Worm (Caenorhabditis elegans) whole organism, young adult: ENCODE data around the gene F13H10.8.
A peak's percentile ranks its signal among the peaks of the same experiment; 100 is the strongest.

Experiments
- B0336.3 ChIP-seq: fragments of 200-800 bp; sonication (Bioruptor generic); IDR thresholded peaks from 2 replicates; pipeline ENCODE4 v1.3.6; 2022; ENCODE audit warnings: missing genetic modification characterization, missing compliant biosample characterization
- K12H6.12 ChIP-seq: fragments of 200-800 bp; sonication (Bioruptor generic); optimal IDR thresholded peaks from 2 replicates; lab custom pipeline; 2018; ENCODE audit warnings: mild to moderate bottlenecking, missing genetic modification characterization, missing compliant biosample characterization
- T07F8.4 ChIP-seq: sonication (generic microtip); optimal IDR thresholded peaks from 2 replicates; lab custom pipeline; 2016; ENCODE audit warnings: mild to moderate bottlenecking, missing genetic modification characterization, moderate library complexity, missing compliant biosample characterization
- Y53G8AR.9 ChIP-seq: fragments of 200-800 bp; sonication (Bioruptor generic); conservative IDR thresholded peaks from 2 replicates; pipeline ENCODE4 v1.3.6; 2022; ENCODE audit warnings: missing genetic modification reagents, missing genetic modification characterization, missing compliant biosample characterization
- Y56A3A.18 ChIP-seq: fragments of 200-800 bp; sonication (Bioruptor generic); IDR thresholded peaks from 2 replicates; pipeline ENCODE4 v1.3.6; 2022; ENCODE audit warnings: missing genetic modification reagents, missing genetic modification characterization, missing compliant biosample characterization
- Y79H2A.3 ChIP-seq: fragments of 200-800 bp; sonication (Bioruptor generic); conservative IDR thresholded peaks from 2 replicates; pipeline ENCODE4 v1.3.6; 2022; ENCODE audit warnings: missing genetic modification reagents, missing genetic modification characterization, missing compliant biosample characterization
- ZK185.1 ChIP-seq: sonication (generic microtip); optimal IDR thresholded peaks from 2 replicates; lab custom pipeline; 2016; ENCODE audit warnings: mild to moderate bottlenecking, missing genetic modification characterization, missing compliant biosample characterization; ENCODE audit not compliant: poor library complexity, severe bottlenecking
- akir-1 ChIP-seq: fragments of 200-800 bp; sonication (Bioruptor generic); optimal IDR thresholded peaks from 2 replicates; lab custom pipeline; 2018; ENCODE audit warnings: mild to moderate bottlenecking, missing genetic modification characterization, moderate library complexity, missing compliant biosample characterization
- ama-1 ChIP-seq, 3 experiments: fragments of 150-350 bp in 1 of 3; sonication (generic microtip) in 2 of 3; optimal IDR thresholded peaks; 2 replicates each; lab custom pipeline; 2014 to 2018; ENCODE audit warnings: missing biosample characterization in 2 of 3, missing genetic modification characterization in 2 of 3, missing genetic modification reagents in 2 of 3
- athp-1 ChIP-seq: sonication (generic microtip); optimal IDR thresholded peaks from 2 replicates; lab custom pipeline; 2017; ENCODE audit warnings: mild to moderate bottlenecking, missing genetic modification characterization, missing compliant biosample characterization
- attf-3 ChIP-seq: fragments of 200-800 bp; sonication (Bioruptor generic); conservative IDR thresholded peaks from 2 replicates; pipeline ENCODE4 v1.3.6; 2022; ENCODE audit warnings: missing genetic modification reagents, missing genetic modification characterization, missing compliant biosample characterization
- ceh-27 ChIP-seq: fragments of 200-800 bp; sonication (Bioruptor generic); optimal IDR thresholded peaks from 2 replicates; lab custom pipeline; 2018; ENCODE audit warnings: mild to moderate bottlenecking, missing genetic modification characterization, moderate library complexity, missing compliant biosample characterization
- dox-1 ChIP-seq: fragments of 200-800 bp; sonication (Bioruptor generic); IDR thresholded peaks from 2 replicates; pipeline ENCODE4 v1.3.6; 2022; ENCODE audit warnings: missing genetic modification reagents, missing genetic modification characterization, missing compliant biosample characterization
- dpl-1 ChIP-seq: fragments of 150-350 bp; optimal IDR thresholded peaks from 2 replicates; lab custom pipeline; 2014; ENCODE audit warnings: missing biosample characterization, missing genetic modification reagents, missing genetic modification characterization
- efl-1 ChIP-seq: fragments of 150-350 bp; optimal IDR thresholded peaks from 2 replicates; lab custom pipeline; 2014; ENCODE audit warnings: missing biosample characterization, missing genetic modification reagents, missing genetic modification characterization
- egrh-3 ChIP-seq: fragments of 200-800 bp; sonication (Bioruptor generic); IDR thresholded peaks from 2 replicates; pipeline ENCODE4 v1.3.6; 2022; ENCODE audit warnings: missing genetic modification reagents, missing genetic modification characterization, missing compliant biosample characterization
- ets-4 ChIP-seq: fragments of 200-800 bp; sonication (Bioruptor generic); optimal IDR thresholded peaks from 2 replicates; lab custom pipeline; 2018; ENCODE audit warnings: mild to moderate bottlenecking, missing genetic modification characterization, missing compliant biosample characterization
- fkh-3 ChIP-seq: sonication (generic microtip); optimal IDR thresholded peaks from 2 replicates; lab custom pipeline; 2016; ENCODE audit warnings: mild to moderate bottlenecking, missing genetic modification characterization, missing compliant biosample characterization
- him-1 ChIP-seq: sonication (generic microtip); optimal IDR thresholded peaks from 2 replicates; lab custom pipeline; 2016; ENCODE audit warnings: missing genotype, missing genetic modification reagents, missing genetic modification characterization, missing compliant biosample characterization
- hlh-12 ChIP-seq: sonication (generic microtip); optimal IDR thresholded peaks from 2 replicates; lab custom pipeline; 2016; ENCODE audit warnings: missing genetic modification characterization, missing compliant biosample characterization
- hmg-1.2 ChIP-seq: fragments of 200-800 bp; sonication (Bioruptor generic); IDR thresholded peaks from 2 replicates; pipeline ENCODE4 v1.3.6; 2022; ENCODE audit warnings: missing genetic modification reagents, missing genetic modification characterization, missing compliant biosample characterization
- hsf-1 ChIP-seq: fragments of 200-800 bp; sonication (Bioruptor generic); IDR thresholded peaks from 2 replicates; pipeline ENCODE4 v1.3.6; 2022; ENCODE audit warnings: missing genetic modification reagents, missing genetic modification characterization, missing compliant biosample characterization
- let-526 ChIP-seq: fragments of 200-800 bp; sonication (Bioruptor generic); IDR thresholded peaks from 2 replicates; pipeline ENCODE4 v1.3.6; 2022; ENCODE audit warnings: missing genetic modification reagents, missing genetic modification characterization, missing compliant biosample characterization
- let-607 ChIP-seq, 2 experiments: fragments of 200-800 bp in 1 of 2; sonication (Bioruptor generic) in 1 of 2; sonication (generic microtip) in 1 of 2; optimal IDR thresholded peaks; 2 replicates each; lab custom pipeline; 2016 to 2018; ENCODE audit warnings: mild to moderate bottlenecking in 2 of 2, missing compliant biosample characterization in 2 of 2, missing genetic modification characterization in 2 of 2, moderate library complexity in 2 of 2, missing genotype in 1 of 2
- lin-40 ChIP-seq: sonication (generic microtip); optimal IDR thresholded peaks from 2 replicates; lab custom pipeline; 2016; ENCODE audit warnings: missing genetic modification characterization, mild to moderate bottlenecking, missing compliant biosample characterization, missing genotype, missing genetic modification reagents
- lin-54 ChIP-seq: fragments of 200-800 bp; sonication (Bioruptor generic); optimal IDR thresholded peaks from 2 replicates; lab custom pipeline; 2018; ENCODE audit warnings: mild to moderate bottlenecking, missing genetic modification characterization, missing compliant biosample characterization
- madf-10 ChIP-seq: sonication (generic microtip); optimal IDR thresholded peaks from 2 replicates; lab custom pipeline; 2016; ENCODE audit warnings: mild to moderate bottlenecking, missing genetic modification characterization, missing compliant biosample characterization
- madf-3 ChIP-seq: fragments of 200-800 bp; sonication (Bioruptor generic); IDR thresholded peaks from 2 replicates; pipeline ENCODE4 v1.3.6; 2022; ENCODE audit warnings: missing genetic modification reagents, missing genetic modification characterization, missing compliant biosample characterization
- madf-6 ChIP-seq: fragments of 200-800 bp; sonication (Bioruptor generic); IDR thresholded peaks from 2 replicates; pipeline ENCODE4 v1.3.6; 2022; ENCODE audit warnings: missing genetic modification reagents, missing genetic modification characterization, missing compliant biosample characterization
- mcd-1 ChIP-seq: fragments of 200-800 bp; sonication (Bioruptor generic); IDR thresholded peaks from 2 replicates; pipeline ENCODE4 v1.3.6; 2022; ENCODE audit warnings: missing genetic modification reagents, missing genetic modification characterization, missing compliant biosample characterization
- mes-4 ChIP-seq: sonication (generic microtip); optimal IDR thresholded peaks from 2 replicates; lab custom pipeline; 2016; ENCODE audit warnings: missing genotype, missing genetic modification characterization, missing compliant biosample characterization
- nfyb-1 ChIP-seq: fragments of 200-800 bp; sonication (Bioruptor generic); IDR thresholded peaks from 2 replicates; pipeline ENCODE4 v1.3.6; 2022; ENCODE audit warnings: missing genetic modification reagents, missing genetic modification characterization, missing compliant biosample characterization
- nhr-120 ChIP-seq: fragments of 200-800 bp; sonication (Bioruptor generic); IDR thresholded peaks from 2 replicates; pipeline ENCODE4 v1.3.6; 2022; ENCODE audit warnings: missing genetic modification characterization, missing compliant biosample characterization
- nhr-80 ChIP-seq: sonication (generic microtip); optimal IDR thresholded peaks from 2 replicates; lab custom pipeline; 2016; ENCODE audit warnings: missing genetic modification characterization, missing compliant biosample characterization
- rpc-1 ChIP-seq, 2 experiments: fragments of 150-350 bp in 1 of 2; sonication (generic microtip) in 1 of 2; optimal IDR thresholded peaks; 2 replicates each; lab custom pipeline; 2014 to 2018; ENCODE audit warnings: missing biosample characterization in 1 of 2, missing genetic modification characterization in 1 of 2, missing genetic modification reagents in 1 of 2, missing genotype in 1 of 2
- snpc-1.1 ChIP-seq: sonication (generic microtip); optimal IDR thresholded peaks from 2 replicates; lab custom pipeline; 2017; ENCODE audit warnings: missing genetic modification characterization, mild to moderate bottlenecking, missing compliant biosample characterization, antibody characterized with exemption, moderate library complexity, missing genotype, missing genetic modification reagents; ENCODE audit not compliant: insufficient read depth
- snpc-4 ChIP-seq, 5 experiments: fragments of 150-350 bp in 1 of 5; sonication (generic microtip) in 4 of 5; optimal IDR thresholded peaks; 2 replicates each; lab custom pipeline; 2014 to 2018; ENCODE audit warnings: missing genetic modification characterization in 5 of 5, missing biosample characterization in 3 of 5, antibody characterized with exemption in 2 of 5, mild to moderate bottlenecking in 2 of 5, missing compliant biosample characterization in 2 of 5, missing genotype in 2 of 5, moderate library complexity in 2 of 5, missing genetic modification reagents in 1 of 5
- tbp1 ChIP-seq: fragments of 200-800 bp; sonication (Bioruptor generic); optimal IDR thresholded peaks from 2 replicates; lab custom pipeline; 2018; ENCODE audit warnings: mild to moderate bottlenecking, missing genetic modification characterization, missing compliant biosample characterization
- tlf-1 ChIP-seq: fragments of 200-800 bp; sonication (Bioruptor generic); optimal IDR thresholded peaks from 2 replicates; lab custom pipeline; 2018; ENCODE audit warnings: mild to moderate bottlenecking, missing genetic modification characterization, missing compliant biosample characterization
- unc-62 ChIP-seq: fragments of 150-350 bp; optimal IDR thresholded peaks from 2 replicates; lab custom pipeline; 2014; ENCODE audit warnings: missing biosample characterization, missing genetic modification reagents, missing genetic modification characterization
- zfh-2 ChIP-seq: fragments of 200-800 bp; sonication (Bioruptor generic); conservative IDR thresholded peaks from 2 replicates; pipeline ENCODE4 v1.3.6; 2022; ENCODE audit warnings: missing genetic modification reagents, missing genetic modification characterization, missing compliant biosample characterization
- ztf-22 ChIP-seq: fragments of 200-800 bp; sonication (Bioruptor generic); optimal IDR thresholded peaks from 2 replicates; lab custom pipeline; 2018; ENCODE audit warnings: mild to moderate bottlenecking, missing genetic modification characterization, moderate library complexity, missing compliant biosample characterization
- ztf-25 ChIP-seq: fragments of 200-800 bp; sonication (Bioruptor generic); IDR thresholded peaks from 2 replicates; pipeline ENCODE4 v1.3.6; 2022; ENCODE audit warnings: missing genetic modification reagents, missing genetic modification characterization, missing compliant biosample characterization

F13H10.8 gene

ce11 chrIV:11025941-11026340 is 5.6 kb downstream of the F13H10.8 start (continued):
- TF ChIP-seq ceh-27, result peak; percentile 85
- peak; percentile 80 for TF ChIP-seq madf-6 (GFP tag; lab: Robert Waterston, UW)
- TF ChIP-seq ztf-25 (GFP tag; lab: Robert Waterston, UW), result peak; percentile 96
- peak; percentile 80 for TF ChIP-seq rpc-1 (optimal IDR thresholded peaks at IDR 0.05; lab: Kevin White, UChicago)
- peak; percentile 99 for TF ChIP-seq rpc-1 (tag; optimal IDR thresholded peaks at IDR 0.05; lab: Kevin White, UChicago)
- TF ChIP-seq dpl-1 (GFP tag; lab: Kevin White, UChicago), result no peak
- TF ChIP-seq mes-4, result peak; percentile 92
- peak; percentile 53 for TF ChIP-seq egrh-3 (GFP tag; lab: Robert Waterston, UW)
- no peak; the same call in 1 of the 2 replicates for TF ChIP-seq zfh-2 (GFP tag; lab: Robert Waterston, UW)
- peak; percentile 60 for TF ChIP-seq akir-1
- TF ChIP-seq madf-3 (GFP tag; lab: Robert Waterston, UW), result peak; percentile 87
- peak; percentile 68 for TF ChIP-seq attf-3 (GFP tag; lab: Robert Waterston, UW)
- TF ChIP-seq efl-1, result peak; percentile 18
- no peak for TF ChIP-seq nhr-120 (GFP tag; lab: Robert Waterston, UW)
- peak; percentile 53 for TF ChIP-seq snpc-1.1 (tag; lab: Kevin White, UChicago)
- peak; percentile 90 for TF ChIP-seq B0336.3 (GFP tag; lab: Robert Waterston, UW)
- TF ChIP-seq Y79H2A.3 (GFP tag; lab: Robert Waterston, UW), result peak; percentile 79; the same call in 1 of the 2 replicates
- peak; percentile 96 for TF ChIP-seq fkh-3 (tag; lab: Kevin White, UChicago)
- peak; percentile 73 for TF ChIP-seq madf-10 (tag; lab: Kevin White, UChicago)
- peak; percentile 55 for TF ChIP-seq ama-1 (optimal IDR thresholded peaks at IDR 0.05; lab: Kevin White, UChicago)
- TF ChIP-seq ama-1 (GFP tag; optimal IDR thresholded peaks at IDR 0.05; lab: Kevin White, UChicago), result peak; percentile 41 to 76
- peak; percentile 82 for TF ChIP-seq him-1
- TF ChIP-seq lin-54 (GFP tag; lab: Kevin White, UChicago), result peak; percentile 77
- TF ChIP-seq athp-1 (tag; lab: Kevin White, UChicago), result peak; percentile 93
- peak; percentile 68 for TF ChIP-seq ztf-22 (GFP tag; lab: Kevin White, UChicago)
- no peak for TF ChIP-seq unc-62 (GFP tag; lab: Kevin White, UChicago)
- peak; percentile 70 for TF ChIP-seq tlf-1
- TF ChIP-seq snpc-4 (GFP tag; optimal IDR thresholded peaks at IDR 0.05; lab: Kevin White, UChicago), result peak; percentile 68
- TF ChIP-seq snpc-4 (tag; optimal IDR thresholded peaks at IDR 0.05; lab: Kevin White, UChicago), result peak in 3 of 4 experiments; percentile 63 to 76 (median 74)
- TF ChIP-seq mcd-1 (GFP tag; lab: Robert Waterston, UW), result peak; percentile 71
- TF ChIP-seq hlh-12 (tag; lab: Kevin White, UChicago), result peak; percentile 81
- peak; percentile 85 for TF ChIP-seq let-526 (GFP tag; lab: Robert Waterston, UW)
- TF ChIP-seq ZK185.1 (tag; lab: Kevin White, UChicago), result peak; percentile 88

- TF ChIP-seq madf-3 (GFP tag; lab: Robert Waterston, UW) (0 out of 2 replicates have a peak, but pooled peaks have one; percentile 6), hsf-1 (GFP tag; lab: Robert Waterston, UW) (peak; percentile 13; the same call in 1 of the 2 replicates), ceh-27 (peak; percentile 17), nfyb-1 (peak; percentile 74), ets-4 (GFP tag; lab: Kevin White, UChicago) (peak; percentile 29), hmg-1.2 (GFP tag; lab: Robert Waterston, UW) (0 out of 2 replicates have a peak, but pooled peaks have one; percentile 5), nhr-120 (GFP tag; lab: Robert Waterston, UW) (no peak), ztf-22 (GFP tag; lab: Kevin White, UChicago) (no peak)
Observed at ce11 chrIV:11026648-11027047, 6.3 kb downstream of the F13H10.8 start.

- peak; percentile 65 for TF ChIP-seq lin-40 (tag; lab: Kevin White, UChicago)
- TF ChIP-seq hsf-1 (GFP tag; lab: Robert Waterston, UW), result peak; percentile 90
- peak; percentile 49 for TF ChIP-seq tbp1 (GFP tag; lab: Kevin White, UChicago)
- TF ChIP-seq let-526 (GFP tag; lab: Robert Waterston, UW), result peak; percentile 53; the same call in 1 of the 2 replicates
- peak; percentile 46; the same call in 1 of the 2 replicates for TF ChIP-seq mcd-1 (GFP tag; lab: Robert Waterston, UW)
- TF ChIP-seq nfyb-1, result peak; percentile 58; the same call in 1 of the 2 replicates
- TF ChIP-seq let-607 (tag; optimal IDR thresholded peaks at IDR 0.05; lab: Kevin White, UChicago), result peak; percentile 96 to 98
- peak; percentile 88 for TF ChIP-seq nhr-80 (tag; lab: Kevin White, UChicago)
- peak; percentile 68 for TF ChIP-seq K12H6.12 (tag; lab: Kevin White, UChicago)
- peak; percentile 49; the same call in 1 of the 2 replicates for TF ChIP-seq dox-1
- no peak for TF ChIP-seq T07F8.4 (tag; lab: Kevin White, UChicago)
- 0 out of 2 replicates have a peak, but pooled peaks have one; percentile 21 for TF ChIP-seq Y53G8AR.9 (GFP tag; lab: Robert Waterston, UW)
- 0 out of 2 replicates have a peak, but pooled peaks have one; percentile 28 for TF ChIP-seq Y56A3A.18 (GFP tag; lab: Robert Waterston, UW)
- TF ChIP-seq ztf-22 (GFP tag; lab: Kevin White, UChicago), result peak; percentile 81
Observed at ce11 chrIV:11027560-11027959, 7.2 kb downstream of the F13H10.8 start.
